Fruit fly (Drosophila melanogaster) whole organism, embryonic: ENCODE results near the gene CG14194.

Source experiments
- CG11398 ChIP-seq: fragments of 200-800 bp; sonication (Bioruptor generic); optimal IDR thresholded peaks from 2 replicates; lab custom pipeline; 2016; ENCODE audit warnings: missing biosample characterization, missing genetic modification characterization
- CG11560 ChIP-seq: fragments of 200-800 bp; sonication (Bioruptor generic); IDR thresholded peaks from 3 replicates; pipeline ENCODE4 v1.3.6; 2022; ENCODE audit warnings: missing biosample characterization, missing genetic modification characterization
- CG12942 ChIP-seq: fragments of 200-800 bp; sonication (Bioruptor generic); optimal IDR thresholded peaks from 3 replicates; lab custom pipeline; 2016; ENCODE audit warnings: missing biosample characterization, missing genetic modification characterization
- CG13894 ChIP-seq: fragments of 200-800 bp; sonication (Bioruptor generic); optimal IDR thresholded peaks from 3 replicates; lab custom pipeline; 2018; ENCODE audit warnings: missing biosample characterization, mild to moderate bottlenecking, missing genetic modification characterization, moderate library complexity
- CG14667 ChIP-seq: fragments of 200-800 bp; sonication (Bioruptor generic); IDR thresholded peaks from 2 replicates; pipeline ENCODE4 v1.3.6; 2022; ENCODE audit warnings: missing biosample characterization, missing genetic modification characterization
- CG1602 ChIP-seq: fragments of 200-800 bp; sonication (Bioruptor generic); optimal IDR thresholded peaks from 3 replicates; lab custom pipeline; 2016; ENCODE audit warnings: missing biosample characterization, missing genetic modification characterization
- CG17328 ChIP-seq: fragments of 200-800 bp; sonication (Bioruptor generic); IDR thresholded peaks from 2 replicates; pipeline ENCODE4 v1.3.6; 2022; ENCODE audit warnings: missing biosample characterization, missing genetic modification characterization
- CG18619 ChIP-seq: fragments of 200-800 bp; sonication (Bioruptor generic); optimal IDR thresholded peaks from 3 replicates; lab custom pipeline; 2017; ENCODE audit warnings: missing biosample characterization, mild to moderate bottlenecking, missing genetic modification characterization
- CG31441 ChIP-seq: fragments of 200-800 bp; sonication (Bioruptor generic); IDR thresholded peaks from 2 replicates; pipeline ENCODE4 v1.3.6; 2022; ENCODE audit warnings: missing biosample characterization, missing genetic modification characterization
- CG34422 ChIP-seq: fragments of 200-800 bp; sonication (Bioruptor generic); IDR thresholded peaks from 3 replicates; pipeline ENCODE4 v1.3.6; 2022; ENCODE audit warnings: missing biosample characterization, missing genetic modification characterization
- CG43689 ChIP-seq: fragments of 200-800 bp; sonication (Bioruptor generic); IDR thresholded peaks from 2 replicates; pipeline ENCODE4 v1.3.6; 2022; ENCODE audit warnings: missing biosample characterization, missing genetic modification characterization
- CG7963 ChIP-seq: fragments of 200-800 bp; sonication (Bioruptor generic); IDR thresholded peaks from 3 replicates; pipeline ENCODE4 v1.3.6; 2022; ENCODE audit warnings: missing biosample characterization, missing genetic modification characterization; ENCODE audit not compliant: partially characterized antibody
- CG8290 ChIP-seq, 3 experiments: fragments of 200-800 bp; sonication (Bioruptor generic); optimal IDR thresholded peaks; 2 replicates each; lab custom pipeline; 2016 to 2019; ENCODE audit warnings: missing biosample characterization in 3 of 3, missing genetic modification characterization in 3 of 3, mild to moderate bottlenecking in 2 of 3, moderate library complexity in 1 of 3
- D ChIP-seq, 2 experiments: fragments of 200-800 bp in 1 of 2; fragments of >200 bp in 1 of 2; sonication (Bioruptor generic) in 1 of 2; optimal IDR thresholded peaks; 2 replicates in 1 of 2; 3 replicates in 1 of 2; lab custom pipeline; 2017; ENCODE audit warnings: mild to moderate bottlenecking in 1 of 2, missing biosample characterization in 1 of 2, missing genetic modification characterization in 1 of 2, missing genetic modification reagents in 1 of 2
- E2f2 ChIP-seq: fragments of 200-800 bp; sonication (Bioruptor generic); IDR thresholded peaks from 2 replicates; pipeline ENCODE4 v1.3.6; 2022; ENCODE audit warnings: missing biosample characterization, missing genetic modification characterization
- HLH4C ChIP-seq: fragments of 200-800 bp; sonication (Bioruptor generic); IDR thresholded peaks from 3 replicates; pipeline ENCODE4 v1.3.6; 2022; ENCODE audit warnings: missing biosample characterization, missing genetic modification characterization; ENCODE audit not compliant: partially characterized antibody
- HLH54F ChIP-seq: fragments of 200-800 bp; sonication (Bioruptor generic); optimal IDR thresholded peaks from 3 replicates; lab custom pipeline; 2016; ENCODE audit warnings: missing biosample characterization, missing genetic modification characterization
- HmgD ChIP-seq: fragments of 200-800 bp; sonication (Bioruptor generic); optimal IDR thresholded peaks from 3 replicates; lab custom pipeline; 2016; ENCODE audit warnings: missing biosample characterization, missing genetic modification characterization
- Hmr ChIP-seq: fragments of 200-800 bp; sonication (Bioruptor generic); optimal IDR thresholded peaks from 3 replicates; lab custom pipeline; 2017; ENCODE audit warnings: mild to moderate bottlenecking, missing biosample characterization, missing genetic modification reagents, missing genetic modification characterization
- Lhr ChIP-seq: fragments of 200-800 bp; sonication (Bioruptor generic); optimal IDR thresholded peaks from 3 replicates; lab custom pipeline; 2017; ENCODE audit warnings: mild to moderate bottlenecking, missing biosample characterization, missing genetic modification reagents, missing genetic modification characterization
- Mes4 ChIP-seq: fragments of 200-800 bp; sonication (Bioruptor generic); optimal IDR thresholded peaks from 2 replicates; lab custom pipeline; 2016; ENCODE audit warnings: missing biosample characterization, missing genetic modification characterization
- Scr ChIP-seq: fragments of 200-800 bp; sonication (Bioruptor generic); IDR thresholded peaks from 2 replicates; pipeline ENCODE4 v1.3.6; 2022; ENCODE audit warnings: missing biosample characterization, missing genetic modification characterization; ENCODE audit not compliant: partially characterized antibody
- Side ChIP-seq: fragments of 200-800 bp; sonication (Bioruptor generic); optimal IDR thresholded peaks from 2 replicates; lab custom pipeline; 2016; ENCODE audit warnings: missing biosample characterization, missing genetic modification characterization
- Sin3A ChIP-seq: fragments of >200 bp; optimal IDR thresholded peaks from 2 replicates; lab custom pipeline; 2018
- Sry-β ChIP-seq: fragments of 200-800 bp; sonication (Bioruptor generic); optimal IDR thresholded peaks from 2 replicates; lab custom pipeline; 2018; ENCODE audit warnings: missing biosample characterization, mild to moderate bottlenecking, missing genetic modification characterization, moderate library complexity
- Xbp1 ChIP-seq: fragments of 200-800 bp; sonication (Bioruptor generic); optimal IDR thresholded peaks from 3 replicates; lab custom pipeline; 2016; ENCODE audit warnings: missing biosample characterization, mild to moderate bottlenecking, missing genetic modification characterization
- ara ChIP-seq: fragments of 200-800 bp; sonication (Bioruptor generic); IDR thresholded peaks from 2 replicates; pipeline ENCODE4 v1.3.6; 2022; ENCODE audit warnings: missing biosample characterization, missing genetic modification characterization
- bbx ChIP-seq: fragments of 200-800 bp; sonication (Bioruptor generic); IDR thresholded peaks from 2 replicates; pipeline ENCODE4 v1.3.6; 2022; ENCODE audit warnings: missing biosample characterization, missing genetic modification characterization; ENCODE audit not compliant: partially characterized antibody
- br ChIP-seq: fragments of >200 bp; optimal IDR thresholded peaks from 2 replicates; lab custom pipeline; 2017
- crol ChIP-seq: fragments of 200-800 bp; sonication (Bioruptor generic); IDR thresholded peaks from 2 replicates; pipeline ENCODE4 v1.3.6; 2022; ENCODE audit warnings: missing biosample characterization, missing genetic modification characterization
- disco-r ChIP-seq: fragments of 200-800 bp; sonication (Bioruptor generic); optimal IDR thresholded peaks from 2 replicates; lab custom pipeline; 2016; ENCODE audit warnings: missing biosample characterization, missing genetic modification characterization
- ems ChIP-seq: fragments of 200-800 bp; sonication (Bioruptor generic); optimal IDR thresholded peaks from 3 replicates; lab custom pipeline; 2016; ENCODE audit warnings: missing biosample characterization, missing genetic modification characterization
- gsb-n ChIP-seq: fragments of 200-800 bp; sonication (Bioruptor generic); optimal IDR thresholded peaks from 3 replicates; lab custom pipeline; 2018; ENCODE audit warnings: missing biosample characterization, mild to moderate bottlenecking, missing genetic modification characterization
- h ChIP-seq: fragments of >200 bp; optimal IDR thresholded peaks from 2 replicates; lab custom pipeline; 2017
- ham ChIP-seq: fragments of 200-800 bp; sonication (Bioruptor generic); IDR thresholded peaks from 2 replicates; pipeline ENCODE4 v1.3.6; 2022; ENCODE audit warnings: missing biosample characterization, missing genetic modification characterization
- jing ChIP-seq: fragments of 200-800 bp; sonication (Bioruptor generic); optimal IDR thresholded peaks from 2 replicates; lab custom pipeline; 2018; ENCODE audit warnings: missing biosample characterization, mild to moderate bottlenecking, missing genetic modification characterization
- lbe ChIP-seq: fragments of 200-800 bp; sonication (Bioruptor generic); optimal IDR thresholded peaks from 2 replicates; lab custom pipeline; 2016; ENCODE audit warnings: missing biosample characterization, mild to moderate bottlenecking, missing genetic modification characterization
- odd ChIP-seq: fragments of 200-800 bp; sonication (Bioruptor generic); optimal IDR thresholded peaks from 2 replicates; lab custom pipeline; 2017; ENCODE audit warnings: missing biosample characterization, mild to moderate bottlenecking, missing genetic modification characterization
- pan ChIP-seq, 4 experiments: fragments of >200 bp in 3 of 4; fragments of 200-800 bp in 1 of 4; sonication (Bioruptor generic) in 1 of 4; optimal IDR thresholded peaks in 3 of 4; IDR thresholded peaks in 1 of 4; 2 replicates each; pipeline versions ENCODE4 v1.3.6 to Lab custom; 2017 to 2022; ENCODE audit warnings: missing biosample characterization in 2 of 4, missing genetic modification characterization in 2 of 4, mixed read lengths in 1 of 4
- peb ChIP-seq: fragments of 200-800 bp; sonication (Bioruptor generic); IDR thresholded peaks from 2 replicates; pipeline ENCODE4 v1.3.6; 2022; ENCODE audit warnings: missing biosample characterization, missing genetic modification characterization
- psq ChIP-seq: fragments of 200-800 bp; sonication (Bioruptor generic); optimal IDR thresholded peaks from 2 replicates; lab custom pipeline; 2017; ENCODE audit warnings: missing biosample characterization, missing genetic modification characterization
- pzg ChIP-seq: fragments of 200-800 bp; sonication (Bioruptor generic); optimal IDR thresholded peaks from 3 replicates; lab custom pipeline; 2018; ENCODE audit warnings: missing biosample characterization, mild to moderate bottlenecking, missing genetic modification characterization, moderate library complexity
- ro ChIP-seq: fragments of 200-800 bp; sonication (Bioruptor generic); IDR thresholded peaks from 2 replicates; pipeline ENCODE4 v1.3.6; 2022; ENCODE audit warnings: missing biosample characterization, missing genetic modification characterization
- so ChIP-seq: fragments of 200-800 bp; sonication (Bioruptor generic); IDR thresholded peaks from 3 replicates; pipeline ENCODE4 v1.3.6; 2022; ENCODE audit warnings: missing biosample characterization, missing genetic modification characterization
- ssp ChIP-seq: fragments of 200-800 bp; sonication (Bioruptor generic); IDR thresholded peaks from 2 replicates; pipeline ENCODE4 v1.3.6; 2022; ENCODE audit warnings: missing biosample characterization, missing genetic modification characterization
- tna ChIP-seq: fragments of 200-800 bp; sonication (Bioruptor generic); IDR thresholded peaks from 2 replicates; pipeline ENCODE4 v1.3.6; 2022; ENCODE audit warnings: missing biosample characterization, missing genetic modification characterization; ENCODE audit not compliant: partially characterized antibody
- vfl ChIP-seq: fragments of 200-800 bp; sonication (Bioruptor generic); optimal IDR thresholded peaks from 2 replicates; lab custom pipeline; 2016; ENCODE audit warnings: missing biosample characterization, missing genetic modification characterization
- wor ChIP-seq: fragments of 200-800 bp; sonication (Bioruptor generic); IDR thresholded peaks from 2 replicates; pipeline ENCODE4 v1.3.6; 2022; ENCODE audit warnings: missing biosample characterization, missing genetic modification characterization
- z ChIP-seq: fragments of 200-800 bp; sonication (Bioruptor generic); IDR thresholded peaks from 3 replicates; pipeline ENCODE4 v1.3.6; 2022; ENCODE audit warnings: missing biosample characterization, missing genetic modification characterization
- zen2 ChIP-seq: fragments of 200-800 bp; sonication (Bioruptor generic); IDR thresholded peaks from 3 replicates; pipeline ENCODE4 v1.3.6; 2022; ENCODE audit warnings: missing biosample characterization, missing genetic modification characterization; ENCODE audit not compliant: partially characterized antibody

The CG14194 gene

dm6 chrX:19154998-19155397 lies 38.4 kb upstream of the CG14194 start (continued):
- TF ChIP-seq Scr (GFP tag; lab: Robert Waterston, UW), result no peak
- TF ChIP-seq CG13894 (tag; lab: Kevin White, UChicago), result no peak
- peak; percentile 78 for TF ChIP-seq wor (GFP tag; lab: Robert Waterston, UW)
- TF ChIP-seq CG1602 (GFP tag; lab: Kevin White, UChicago), result peak; percentile 79
- TF ChIP-seq ems (GFP tag; lab: Kevin White, UChicago), result peak; percentile 85
- TF ChIP-seq so (GFP tag; lab: Robert Waterston, UW), result peak; percentile 77; the same call in 2 of the 3 replicates
- TF ChIP-seq CG14667 (GFP tag; lab: Robert Waterston, UW), result peak; percentile 78
- no peak for TF ChIP-seq ham
- TF ChIP-seq E2f2 (GFP tag; lab: Robert Waterston, UW), result peak; percentile 55; the same call in 1 of the 2 replicates
- no peak for TF ChIP-seq h (lab: Kevin White, UChicago)
- TF ChIP-seq HLH4C (GFP tag; lab: Robert Waterston, UW), result no peak
- TF ChIP-seq zen2, result no peak
- peak; percentile 46 for TF ChIP-seq HmgD (GFP tag; lab: Kevin White, UChicago)
- TF ChIP-seq tna (GFP tag; lab: Robert Waterston, UW), result no peak
- TF ChIP-seq D (optimal IDR thresholded peaks at IDR 0.05; lab: Kevin White, UChicago), result no peak
- peak; percentile 92 for TF ChIP-seq D (GFP tag; optimal IDR thresholded peaks at IDR 0.05; lab: Kevin White, UChicago)
- 0 out of 3 replicates have a peak, but pooled peaks have one; percentile 41 for TF ChIP-seq CG11560 (tag; lab: Robert Waterston, UW)
- peak; percentile 95 for TF ChIP-seq CG17328 (GFP tag; lab: Robert Waterston, UW)
- peak; percentile 20 for TF ChIP-seq Sry-β
- TF ChIP-seq CG7963 (GFP tag; lab: Robert Waterston, UW), result no peak
- TF ChIP-seq Xbp1, result peak; percentile 83
- peak; percentile 67 for TF ChIP-seq ssp (GFP tag; lab: Robert Waterston, UW)
- TF ChIP-seq CG18619 (GFP tag; lab: Kevin White, UChicago), result peak; percentile 68
- no peak for TF ChIP-seq pan (optimal IDR thresholded peaks at IDR 0.05; lab: Kevin White, UChicago)
- TF ChIP-seq pan (GFP tag; optimal IDR thresholded peaks at IDR 0.05 in 1 of 2, IDR thresholded peaks at IDR 0.05 in 1 of 2), result peak in 1 of 2 experiments; percentile 75
- peak; percentile 75 for TF ChIP-seq lbe
- peak; percentile 84 for TF ChIP-seq peb (GFP tag; lab: Robert Waterston, UW)
- peak; percentile 73; the same call in 2 of the 3 replicates for TF ChIP-seq CG34422 (GFP tag; lab: Robert Waterston, UW)
- TF ChIP-seq pzg (GFP tag; lab: Kevin White, UChicago), result no peak
- peak; percentile 78 for TF ChIP-seq Lhr
- peak; percentile 55 for TF ChIP-seq disco-r
- TF ChIP-seq Hmr, result peak; percentile 15
- TF ChIP-seq CG31441, result peak; percentile 91
- TF ChIP-seq CG8290 (GFP tag; optimal IDR thresholded peaks at IDR 0.05; lab: Kevin White, UChicago), result peak; percentile 81
- peak; percentile 47 to 71 for TF ChIP-seq CG8290 (tag; optimal IDR thresholded peaks at IDR 0.05; lab: Kevin White, UChicago)
- TF ChIP-seq crol (GFP tag; lab: Robert Waterston, UW), result peak; percentile 47
- TF ChIP-seq CG12942 (GFP tag; lab: Kevin White, UChicago), result peak; percentile 76
- TF ChIP-seq psq (GFP tag; lab: Kevin White, UChicago), result peak; percentile 57
- TF ChIP-seq Sin3A (lab: Kevin White, UChicago), result no peak
- TF ChIP-seq jing, result peak; percentile 76
- peak; percentile 58 for TF ChIP-seq HLH54F
- TF ChIP-seq Mes4 (GFP tag; lab: Kevin White, UChicago), result peak; percentile 89
- TF ChIP-seq ara (GFP tag; lab: Robert Waterston, UW), result peak; percentile 92
- TF ChIP-seq odd (GFP tag; lab: Kevin White, UChicago), result peak; percentile 63
- peak; percentile 93 for TF ChIP-seq gsb-n (tag; lab: Kevin White, UChicago)
- TF ChIP-seq CG11398 (GFP tag; lab: Kevin White, UChicago), result peak; percentile 82
- no peak for TF ChIP-seq vfl (GFP tag; lab: Kevin White, UChicago)
- TF ChIP-seq Side, result peak; percentile 81
- peak; percentile 46; the same call in 1 of the 2 replicates for TF ChIP-seq ro (GFP tag; lab: Robert Waterston, UW)
- no peak for TF ChIP-seq CG43689 (GFP tag; lab: Robert Waterston, UW)
- TF ChIP-seq br (lab: Kevin White, UChicago), result no peak
- TF ChIP-seq bbx (GFP tag; lab: Robert Waterston, UW), result no peak
- TF ChIP-seq z (GFP tag; lab: Robert Waterston, UW), result peak; percentile 21; the same call in 1 of the 3 replicates
